Worm (Caenorhabditis elegans): ENCODE data around the gene famh-161.

famh-161 gene

ce11 chrV:20580511-20581040 is 46.6 kb upstream of the famh-161 start, which contains the start of gene F26F2.7 (continued):
- no peak for TF ChIP-seq rpc-1 (optimal IDR thresholded peaks at IDR 0.05)
- no peak for TF ChIP-seq rpc-1 (tag; optimal IDR thresholded peaks at IDR 0.05)
- peak; percentile 93 for TF ChIP-seq pbrm-1 (GFP tag; IDR thresholded peaks at IDR 0.05)
- no peak for TF ChIP-seq ztf-25 (GFP tag; IDR thresholded peaks at IDR 0.05)
- TF ChIP-seq tbp1 (GFP tag; optimal IDR thresholded peaks at IDR 0.05), result peak; percentile 72
- peak; percentile 64 for TF ChIP-seq C06A6.2 (GFP tag; conservative IDR thresholded peaks at IDR 0.05)
- no peak for TF ChIP-seq F49E8.2 (tag; optimal IDR thresholded peaks at IDR 0.05; ENCODE audit: insufficient read depth)
- peak; percentile 89 for TF ChIP-seq ekl-4 (GFP tag; IDR thresholded peaks at IDR 0.05)
- peak; percentile 100 for TF ChIP-seq xnd-1 (tag; optimal IDR thresholded peaks at IDR 0.05)
- peak; percentile 83 for TF ChIP-seq madf-3 (GFP tag; IDR thresholded peaks at IDR 0.05)
- no peak for TF ChIP-seq snpc-4 (GFP tag; optimal IDR thresholded peaks at IDR 0.05)
- TF ChIP-seq snpc-4 (tag; optimal IDR thresholded peaks at IDR 0.05), result peak in 3 of 4 experiments; percentile 26 to 85 (median 79)
- TF ChIP-seq him-1 (tag; optimal IDR thresholded peaks at IDR 0.05), result peak; percentile 77
- TF ChIP-seq lag-1 (GFP tag; IDR thresholded peaks at IDR 0.05), result no peak
- no peak for TF ChIP-seq F52B5.7 (tag; optimal IDR thresholded peaks at IDR 0.05)
- peak; percentile 48 for TF ChIP-seq pha-4 (tag; optimal IDR thresholded peaks at IDR 0.05)
- TF ChIP-seq ceh-100 (GFP tag; IDR thresholded peaks at IDR 0.05), result no peak
- TF ChIP-seq Y53F4B.3 (GFP tag; IDR thresholded peaks at IDR 0.05), result no peak
- TF ChIP-seq Y53G8AR.9 (GFP tag; conservative IDR thresholded peaks at IDR 0.05), result peak; percentile 88
- TF ChIP-seq F23B12.7 (tag; optimal IDR thresholded peaks at IDR 0.05; ENCODE audit: insufficient read depth), result peak; percentile 44
- TF ChIP-seq sdz-38 (tag; optimal IDR thresholded peaks at IDR 0.05), result no peak
- 0 out of 2 replicates have a peak, but pooled peaks have one; percentile 37 for TF ChIP-seq cebp-1 (GFP tag; IDR thresholded peaks at IDR 0.05)
- peak; percentile 89 for TF ChIP-seq cebp-1 (tag; optimal IDR thresholded peaks at IDR 0.05)
- peak; percentile 95 for TF ChIP-seq F33H1.4 (GFP tag; IDR thresholded peaks at IDR 0.05)
- peak; percentile 99 for TF ChIP-seq madf-6 (GFP tag; IDR thresholded peaks at IDR 0.05)
- TF ChIP-seq hlh-26 (GFP tag; conservative IDR thresholded peaks at IDR 0.05), result no peak
- peak; percentile 88 for TF ChIP-seq lin-54 (GFP tag; optimal IDR thresholded peaks at IDR 0.05)
- no peak; the same call in 1 of the 2 replicates for TF ChIP-seq nfyb-1 (GFP tag; IDR thresholded peaks at IDR 0.05)
- no peak for TF ChIP-seq let-526 (GFP tag; IDR thresholded peaks at IDR 0.05)
- TF ChIP-seq repo-1 (tag; optimal IDR thresholded peaks at IDR 0.05), result peak; percentile 89
- TF ChIP-seq mcd-1 (GFP tag; IDR thresholded peaks at IDR 0.05), result peak; percentile 88; the same call in 1 of the 2 replicates
- peak; percentile 29 for TF ChIP-seq somi-1 (GFP tag; optimal IDR thresholded peaks at IDR 0.05)
- no peak for TF ChIP-seq hlh-12 (tag; optimal IDR thresholded peaks at IDR 0.05)
- TF ChIP-seq chd-7 (tag; optimal IDR thresholded peaks at IDR 0.05), result peak; percentile 34
- TF ChIP-seq ccch-3 (GFP tag; optimal IDR thresholded peaks at IDR 0.05), result no peak
- peak; percentile 59 for TF ChIP-seq dpl-1 (GFP tag; optimal IDR thresholded peaks at IDR 0.05)
- 0 out of 2 replicates have a peak, but pooled peaks have one; percentile 20 for TF ChIP-seq B0019.2 (GFP tag; conservative IDR thresholded peaks at IDR 0.05)
- peak; percentile 76 for TF ChIP-seq ztf-26 (tag; optimal IDR thresholded peaks at IDR 0.05)
- no peak for TF ChIP-seq ceh-58 (GFP tag; IDR thresholded peaks at IDR 0.05)
- peak; percentile 65 for TF ChIP-seq unc-130 (GFP tag; optimal IDR thresholded peaks at IDR 0.05)
- TF ChIP-seq lin-35 (GFP tag; optimal IDR thresholded peaks at IDR 0.05), result peak in 2 of 3 experiments; percentile 4 to 82
- peak; percentile 92 for TF ChIP-seq attf-5 (GFP tag; optimal IDR thresholded peaks at IDR 0.05)
- peak; percentile 79 for TF ChIP-seq attf-6 (GFP tag; IDR thresholded peaks at IDR 0.05)
- peak; percentile 82; the same call in 1 of the 2 replicates for TF ChIP-seq Y95B8A.8 (GFP tag; IDR thresholded peaks at IDR 0.05)
- TF ChIP-seq zfh-2 (GFP tag; conservative IDR thresholded peaks at IDR 0.05), result peak; percentile 80
- TF ChIP-seq madf-8 (GFP tag; conservative IDR thresholded peaks at IDR 0.05), result peak; percentile 99
- TF ChIP-seq nhr-179 (tag; optimal IDR thresholded peaks at IDR 0.05), result no peak
- no peak for TF ChIP-seq nfya-1 (tag; optimal IDR thresholded peaks at IDR 0.05; ENCODE audit: borderline replicate concordance, insufficient read depth)
- no peak for TF ChIP-seq aptf-3 (GFP tag; IDR thresholded peaks at IDR 0.05)
